Fruit fly (Drosophila melanogaster) Kc167 (cell line): Measurements from ENCODE around the gene Hf.

ENCODE experiments used
- Sin3A ChIP-seq: fragments of >200 bp; optimal IDR thresholded peaks from 2 replicates; lab custom pipeline; 2018; ENCODE audit warnings: missing external identifiers
- h ChIP-seq: fragments of >200 bp; optimal IDR thresholded peaks from 3 replicates; lab custom pipeline; 2018; ENCODE audit warnings: missing external identifiers
- insv ChIP-seq: fragments of >200 bp; optimal IDR thresholded peaks from 3 replicates; lab custom pipeline; 2018; ENCODE audit warnings: missing external identifiers
- ttk ChIP-seq: sonication (Bioruptor generic); optimal IDR thresholded peaks from 2 replicates; lab custom pipeline; 2017; ENCODE audit warnings: missing external identifiers

DNA sequence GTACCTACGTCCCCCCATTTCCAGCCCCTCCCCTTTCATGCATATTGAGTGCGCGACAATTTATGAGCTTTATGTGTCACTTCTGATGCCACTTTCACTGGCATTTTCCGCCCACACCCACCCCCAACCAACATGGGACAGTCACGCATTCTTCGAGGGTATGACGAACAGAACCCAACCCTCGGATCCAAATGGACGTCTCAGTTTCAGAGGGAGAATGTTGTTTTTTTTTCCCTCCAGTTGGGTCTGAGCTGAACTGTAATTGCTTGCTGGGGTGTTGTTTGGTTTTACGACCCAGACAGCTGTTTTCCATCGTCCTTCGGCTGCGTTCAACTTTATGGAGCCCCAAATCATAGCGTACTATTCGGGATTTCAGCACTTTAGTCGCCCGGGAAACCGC, 43.7 kb downstream of the Hf start:
- TF ChIP-seq Sin3A (lab: Kevin White, UChicago), result no peak
- no peak for TF ChIP-seq h (lab: Kevin White, UChicago)
- no peak for TF ChIP-seq ttk
- no peak for TF ChIP-seq insv
